Fruit fly (Drosophila melanogaster) whole organism, prepupa: ENCODE results near the gene CG9503.

ENCODE experiments used
- CG10669 ChIP-seq: fragments of 200-800 bp; sonication (Bioruptor generic); optimal IDR thresholded peaks from 3 replicates; lab custom pipeline; 2018; ENCODE audit warnings: missing biosample characterization, mild to moderate bottlenecking, missing genetic modification characterization, moderate library complexity
- CG11294 ChIP-seq: fragments of 200-800 bp; sonication (Bioruptor generic); IDR thresholded peaks from 2 replicates; pipeline ENCODE4 v1.3.6; 2022; ENCODE audit warnings: missing biosample characterization, missing genetic modification characterization
- CG11902 ChIP-seq: fragments of 200-800 bp; sonication (Bioruptor generic); optimal IDR thresholded peaks from 3 replicates; lab custom pipeline; 2016; ENCODE audit warnings: missing biosample characterization, missing genetic modification characterization
- CG15336 ChIP-seq: fragments of 200-800 bp; sonication (Bioruptor generic); IDR thresholded peaks from 2 replicates; pipeline ENCODE4 v1.3.6; 2022; ENCODE audit warnings: missing biosample characterization, missing genetic modification characterization
- CG1621 ChIP-seq: fragments of 200-800 bp; sonication (Bioruptor generic); optimal IDR thresholded peaks from 3 replicates; lab custom pipeline; 2018; ENCODE audit warnings: missing biosample characterization, mild to moderate bottlenecking, missing genetic modification characterization
- CG16779 ChIP-seq: fragments of 200-800 bp; sonication (Bioruptor generic); optimal IDR thresholded peaks from 3 replicates; lab custom pipeline; 2017; ENCODE audit warnings: missing biosample characterization, mild to moderate bottlenecking, missing genetic modification characterization
- CG31627 ChIP-seq: fragments of 200-800 bp; sonication (Bioruptor generic); optimal IDR thresholded peaks from 3 replicates; lab custom pipeline; 2016; ENCODE audit warnings: missing biosample characterization, missing genetic modification characterization
- CG32006 ChIP-seq: fragments of 200-800 bp; sonication (Bioruptor generic); optimal IDR thresholded peaks from 3 replicates; lab custom pipeline; 2017; ENCODE audit warnings: missing biosample characterization, mild to moderate bottlenecking, missing genetic modification characterization
- CG34406 ChIP-seq: fragments of 200-800 bp; sonication (Bioruptor generic); optimal IDR thresholded peaks from 3 replicates; lab custom pipeline; 2016; ENCODE audit warnings: missing biosample characterization, missing genetic modification characterization
- CG3919 ChIP-seq: fragments of 200-800 bp; sonication (Bioruptor generic); optimal IDR thresholded peaks from 3 replicates; lab custom pipeline; 2016; ENCODE audit warnings: missing biosample characterization, missing genetic modification characterization
- CG6163 ChIP-seq: fragments of 200-800 bp; sonication (Bioruptor generic); IDR thresholded peaks from 3 replicates; pipeline ENCODE4 v1.3.6; 2022; ENCODE audit warnings: missing biosample characterization, missing genetic modification characterization
- CG6276 ChIP-seq: fragments of 200-800 bp; sonication (Bioruptor generic); optimal IDR thresholded peaks from 2 replicates; lab custom pipeline; 2017; ENCODE audit warnings: missing biosample characterization, mild to moderate bottlenecking, missing genetic modification characterization
- CG6792 ChIP-seq: fragments of 200-800 bp; sonication (Bioruptor generic); optimal IDR thresholded peaks from 3 replicates; lab custom pipeline; 2016; ENCODE audit warnings: missing biosample characterization, missing genetic modification characterization
- CG6808 ChIP-seq: fragments of 200-800 bp; sonication (Bioruptor generic); optimal IDR thresholded peaks from 3 replicates; lab custom pipeline; 2017; ENCODE audit warnings: missing biosample characterization, missing genetic modification characterization, mild to moderate bottlenecking, moderate library complexity, missing genetic modification reagents
- CG6854 ChIP-seq: fragments of 200-800 bp; sonication (Bioruptor generic); optimal IDR thresholded peaks from 2 replicates; lab custom pipeline; 2017; ENCODE audit warnings: missing biosample characterization, mild to moderate bottlenecking, missing genetic modification characterization
- CG7368 ChIP-seq: fragments of 200-800 bp; sonication (Bioruptor generic); optimal IDR thresholded peaks from 3 replicates; lab custom pipeline; 2016; ENCODE audit warnings: missing biosample characterization, missing genetic modification characterization
- CG8319 ChIP-seq: fragments of 200-800 bp; sonication (Bioruptor generic); optimal IDR thresholded peaks from 3 replicates; lab custom pipeline; 2016; ENCODE audit warnings: missing biosample characterization, missing genetic modification characterization
- CG8632 ChIP-seq: fragments of 200-800 bp; sonication (Bioruptor generic); optimal IDR thresholded peaks from 3 replicates; lab custom pipeline; 2016; ENCODE audit warnings: missing biosample characterization, missing genetic modification characterization
- CG9139 ChIP-seq: fragments of 200-800 bp; sonication (Bioruptor generic); optimal IDR thresholded peaks from 3 replicates; lab custom pipeline; 2017; ENCODE audit warnings: missing biosample characterization, mild to moderate bottlenecking, missing genetic modification characterization
- Eip75B ChIP-seq: fragments of 200-800 bp; sonication (Bioruptor generic); optimal IDR thresholded peaks from 3 replicates; lab custom pipeline; 2016; ENCODE audit warnings: missing biosample characterization, missing genetic modification characterization
- Eip78C ChIP-seq: fragments of 200-800 bp; sonication (Bioruptor generic); peaks from one replicate; lab custom pipeline; 2016; ENCODE audit warnings: missing biosample characterization, missing genetic modification characterization
- Eip93F ChIP-seq: fragments of 200-800 bp; sonication (Bioruptor generic); optimal IDR thresholded peaks from 2 replicates; lab custom pipeline; 2016; ENCODE audit warnings: missing biosample characterization, mild to moderate bottlenecking, missing genetic modification characterization
- Ets96B ChIP-seq: fragments of 200-800 bp; optimal IDR thresholded peaks from 2 replicates; lab custom pipeline; 2019; ENCODE audit warnings: missing biosample characterization, mild to moderate bottlenecking, missing genetic modification characterization, moderate library complexity
- Gug ChIP-seq: fragments of 200-800 bp; sonication (Bioruptor generic); IDR thresholded peaks from 2 replicates; pipeline ENCODE4 v1.3.6; 2022; ENCODE audit warnings: missing biosample characterization, missing genetic modification characterization
- Hr39 ChIP-seq: fragments of 200-800 bp; sonication (Bioruptor generic); optimal IDR thresholded peaks from 2 replicates; lab custom pipeline; 2016; ENCODE audit warnings: missing biosample characterization, missing genetic modification characterization
- Hr4 ChIP-seq: fragments of 200-800 bp; sonication (Bioruptor generic); optimal IDR thresholded peaks from 3 replicates; lab custom pipeline; 2016; ENCODE audit warnings: missing biosample characterization, missing genetic modification characterization
- Lpt ChIP-seq: fragments of 200-800 bp; sonication (Bioruptor generic); optimal IDR thresholded peaks from 3 replicates; lab custom pipeline; 2016; ENCODE audit warnings: missing biosample characterization, missing genetic modification characterization
- OdsH ChIP-seq: fragments of 200-800 bp; sonication (Bioruptor generic); optimal IDR thresholded peaks from 3 replicates; lab custom pipeline; 2016; ENCODE audit warnings: missing biosample characterization, missing genetic modification characterization
- Sox102F ChIP-seq: fragments of 200-800 bp; sonication (Bioruptor generic); optimal IDR thresholded peaks from 2 replicates; lab custom pipeline; 2016; ENCODE audit warnings: missing biosample characterization, mild to moderate bottlenecking, missing genetic modification characterization
- Sox14 ChIP-seq: fragments of 200-800 bp; sonication (Bioruptor generic); optimal IDR thresholded peaks from 3 replicates; lab custom pipeline; 2016; ENCODE audit warnings: missing biosample characterization, missing genetic modification characterization
- Sox15 ChIP-seq: fragments of 200-800 bp; sonication (Bioruptor generic); optimal IDR thresholded peaks from 3 replicates; lab custom pipeline; 2016; ENCODE audit warnings: missing biosample characterization, missing genetic modification characterization
- achi ChIP-seq: fragments of 200-800 bp; sonication (Bioruptor generic); optimal IDR thresholded peaks from 3 replicates; lab custom pipeline; 2016; ENCODE audit warnings: missing biosample characterization, missing genetic modification characterization
- cyc ChIP-seq: fragments of 200-800 bp; sonication (Bioruptor generic); optimal IDR thresholded peaks from 3 replicates; lab custom pipeline; 2016; ENCODE audit warnings: missing biosample characterization, missing genetic modification characterization
- eg ChIP-seq: fragments of 200-800 bp; sonication (Bioruptor generic); IDR thresholded peaks from 3 replicates; pipeline ENCODE4 v1.3.6; 2022; ENCODE audit warnings: missing biosample characterization, missing genetic modification characterization
- fd59A ChIP-seq: fragments of 200-800 bp; sonication (Bioruptor generic); optimal IDR thresholded peaks from 2 replicates; lab custom pipeline; 2017; ENCODE audit warnings: missing biosample characterization, mild to moderate bottlenecking, missing genetic modification characterization, missing genetic modification reagents
- fkh ChIP-seq: fragments of 200-800 bp; sonication (Bioruptor generic); optimal IDR thresholded peaks from 3 replicates; lab custom pipeline; 2017; ENCODE audit warnings: missing biosample characterization, mild to moderate bottlenecking, missing genetic modification characterization, moderate library complexity
- lz ChIP-seq: fragments of 200-800 bp; sonication (Bioruptor generic); optimal IDR thresholded peaks from 3 replicates; lab custom pipeline; 2016; ENCODE audit warnings: missing biosample characterization, missing genetic modification characterization
- net ChIP-seq: fragments of 200-800 bp; sonication (Bioruptor generic); optimal IDR thresholded peaks from 3 replicates; lab custom pipeline; 2016; ENCODE audit warnings: missing biosample characterization, missing genetic modification characterization
- pdm3 ChIP-seq: fragments of 200-800 bp; sonication (Bioruptor generic); optimal IDR thresholded peaks from 3 replicates; lab custom pipeline; 2016; ENCODE audit warnings: missing biosample characterization, missing genetic modification characterization
- salr ChIP-seq, 2 experiments: fragments of 200-800 bp; sonication (Bioruptor generic); optimal IDR thresholded peaks; 3 replicates each; lab custom pipeline; 2016 to 2018; ENCODE audit warnings: missing biosample characterization in 2 of 2, missing genetic modification characterization in 2 of 2, mild to moderate bottlenecking in 1 of 2
- spab ChIP-seq: fragments of 200-800 bp; sonication (Bioruptor generic); optimal IDR thresholded peaks from 2 replicates; lab custom pipeline; 2017; ENCODE audit warnings: missing biosample characterization, mild to moderate bottlenecking, missing genetic modification characterization, missing genetic modification reagents
- ss ChIP-seq, 2 experiments: fragments of 200-800 bp; sonication (Bioruptor generic); optimal IDR thresholded peaks; 2 replicates in 1 of 2; 3 replicates in 1 of 2; lab custom pipeline; 2017 to 2018; ENCODE audit warnings: mild to moderate bottlenecking in 2 of 2, missing biosample characterization in 2 of 2, missing genetic modification characterization in 2 of 2, moderate library complexity in 1 of 2

The CG9503 gene

DNA sequence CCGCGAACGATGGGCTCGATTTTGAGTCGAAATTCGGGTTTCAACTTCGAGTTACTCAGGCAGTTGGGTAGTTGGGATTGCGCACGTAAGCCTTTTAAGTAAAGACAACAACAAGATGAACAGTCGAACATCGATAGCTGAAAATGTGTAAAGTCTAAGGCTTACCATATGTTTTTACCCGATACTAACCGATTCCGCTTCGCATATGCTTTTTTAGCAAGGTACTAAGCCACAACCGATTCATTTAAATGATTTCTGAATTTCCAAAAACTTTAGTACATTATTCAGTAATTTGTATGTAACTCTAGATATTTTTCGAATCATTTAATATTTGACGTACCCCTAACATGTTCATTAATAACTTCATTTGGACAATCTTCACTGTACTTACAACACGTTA, 25.7 kb downstream of the CG9503 start (continued):
- peak; percentile 69 for TF ChIP-seq CG3919 (GFP tag; lab: Kevin White, UChicago)
- peak; percentile 59 for TF ChIP-seq lz
- peak; percentile 60 for TF ChIP-seq CG7368 (GFP tag; lab: Kevin White, UChicago)
- TF ChIP-seq fd59A (GFP tag; lab: Kevin White, UChicago) = no peak
- TF ChIP-seq CG8632 (GFP tag; lab: Kevin White, UChicago) = peak; percentile 75
- TF ChIP-seq CG1621 (tag; lab: Kevin White, UChicago) = no peak
- no peak for TF ChIP-seq ss (GFP tag; optimal IDR thresholded peaks at IDR 0.05; lab: Kevin White, UChicago)
- TF ChIP-seq CG15336 = peak; percentile 70
- peak; percentile 72 for TF ChIP-seq CG31627 (GFP tag; lab: Kevin White, UChicago)
- TF ChIP-seq Eip93F (GFP tag; lab: Kevin White, UChicago) = no peak
- TF ChIP-seq CG8319 (GFP tag; lab: Kevin White, UChicago) = peak; percentile 66
- peak; percentile 24 for TF ChIP-seq CG10669
- peak; percentile 75 for TF ChIP-seq Sox102F (GFP tag; lab: Kevin White, UChicago)
- TF ChIP-seq eg = peak; percentile 7; the same call in 1 of the 3 replicates
- peak; percentile 70 for TF ChIP-seq Eip75B (GFP tag; lab: Kevin White, UChicago)
- 0 out of 3 replicates have a peak, but pooled peaks have one; percentile 24 for TF ChIP-seq CG6163 (GFP tag; lab: Robert Waterston, UW)
- no peak for TF ChIP-seq salr (GFP tag; optimal IDR thresholded peaks at IDR 0.05; lab: Kevin White, UChicago)

dm6 chrX:14896791-14897190, 26.5 kb downstream of the CG9503 start, which contains the start of gene CG9514:
CG9514 (minus strand) TSS chrX:14896891.
- TF ChIP-seq CG16779 (tag; lab: Kevin White, UChicago) (no peak), Gug (no peak), fkh (GFP tag; lab: Kevin White, UChicago) (no peak), Hr39 (GFP tag; lab: Kevin White, UChicago) (no peak), CG34406 (GFP tag; lab: Kevin White, UChicago) (no peak), CG11902 (GFP tag; lab: Kevin White, UChicago) (no peak), CG15336 (no peak), Sox15 (GFP tag; lab: Kevin White, UChicago) (no peak), net (GFP tag; lab: Kevin White, UChicago) (no peak), OdsH (GFP tag; lab: Kevin White, UChicago) (no peak), pdm3 (no peak), Sox14 (GFP tag; lab: Kevin White, UChicago) (no peak), Eip78C (GFP tag; lab: Kevin White, UChicago) (no peak), Hr4 (GFP tag; lab: Kevin White, UChicago) (no peak), CG6808 (no peak)

dm6 chrX:14896310-14896709, 27.0 kb downstream of the CG9503 start:
- TF ChIP-seq cyc (no peak), CG6792 (no peak), achi (no peak), Lpt (GFP tag; lab: Kevin White, UChicago) (no peak), eg (0 out of 3 replicates have a peak, but pooled peaks have one; percentile 19), CG11294 (no peak), CG6276 (GFP tag; lab: Kevin White, UChicago) (peak; percentile 39), ss (GFP tag; optimal IDR thresholded peaks at IDR 0.05; lab: Kevin White, UChicago) (no peak), Hr4 (GFP tag; lab: Kevin White, UChicago) (peak; percentile 61), Ets96B (no peak), Eip78C (GFP tag; lab: Kevin White, UChicago) (peak; percentile 68), CG8632 (GFP tag; lab: Kevin White, UChicago) (no peak), CG8319 (GFP tag; lab: Kevin White, UChicago) (no peak), spab (GFP tag; lab: Kevin White, UChicago) (no peak), CG9139 (no peak), CG32006 (GFP tag; lab: Kevin White, UChicago) (peak; percentile 57), CG6854 (GFP tag; lab: Kevin White, UChicago) (no peak), CG3919 (GFP tag; lab: Kevin White, UChicago) (no peak), CG15336 (peak; percentile 32; the same call in 1 of the 2 replicates)
